Fruit fly (Drosophila melanogaster) whole organism, prepupa: ENCODE results near the gene CG13002.
A peak's percentile ranks its signal among the peaks of the same experiment; 100 is the strongest.

ENCODE experiments used
- CG7368 ChIP-seq: fragments of 200-800 bp; sonication (Bioruptor generic); optimal IDR thresholded peaks from 3 replicates; lab custom pipeline; 2016; ENCODE audit warnings: missing biosample characterization, missing genetic modification characterization
- Sox102F ChIP-seq: fragments of 200-800 bp; sonication (Bioruptor generic); optimal IDR thresholded peaks from 2 replicates; lab custom pipeline; 2016; ENCODE audit warnings: missing biosample characterization, mild to moderate bottlenecking, missing genetic modification characterization
- dac ChIP-seq: fragments of 200-800 bp; sonication (Bioruptor generic); optimal IDR thresholded peaks from 2 replicates; lab custom pipeline; 2017; ENCODE audit warnings: missing biosample characterization, mild to moderate bottlenecking, missing genetic modification characterization
- eg ChIP-seq: fragments of 200-800 bp; sonication (Bioruptor generic); IDR thresholded peaks from 3 replicates; pipeline ENCODE4 v1.3.6; 2022; ENCODE audit warnings: missing biosample characterization, missing genetic modification characterization

dm6 chrX:16854746-16855145 is 34.9 kb upstream of the CG13002 start:
- TF ChIP-seq eg (GFP tag; lab: Robert Waterston, UW) (peak; percentile 55; the same call in 2 of the 3 replicates), Sox102F (GFP tag; lab: Kevin White, UChicago) (no peak), dac (no peak), CG7368 (GFP tag; lab: Kevin White, UChicago) (no peak)
